Fruit fly (Drosophila melanogaster): Measurements from ENCODE around the gene CG13445.
A peak's percentile ranks its signal among the peaks of the same experiment; 100 is the strongest.

The CG13445 gene

dm6 chr3L:15825493-15826209 is 16.4 kb downstream of the CG13445 start (continued):
- TF ChIP-seq abd-A (tag; optimal IDR thresholded peaks at IDR 0.05) (peak; percentile 8), CkIIα-i1 (GFP tag; IDR thresholded peaks at IDR 0.05) (no peak), CG14441 (GFP tag; IDR thresholded peaks at IDR 0.05) (peak; percentile 19; the same call in 1 of the 2 replicates), ERR (GFP tag; optimal IDR thresholded peaks at IDR 0.05) (no peak), Jarid2 (GFP tag; optimal IDR thresholded peaks at IDR 0.05) (no peak), CG11247 (GFP tag; IDR thresholded peaks at IDR 0.05) (no peak), Pdp1 (GFP tag; optimal IDR thresholded peaks at IDR 0.05) (peak in 1 of 2 experiments; percentile 81), yki (optimal IDR thresholded peaks at IDR 0.05) (no peak), sisA (GFP tag; IDR thresholded peaks at IDR 0.05) (no peak), sim (GFP tag; IDR thresholded peaks at IDR 0.05) (peak; percentile 57; the same call in 1 of the 2 replicates), fd102C (GFP tag; optimal IDR thresholded peaks at IDR 0.05) (no peak), nau (GFP tag; optimal IDR thresholded peaks at IDR 0.05) (peak; percentile 14), CG32772 (GFP tag; IDR thresholded peaks at IDR 0.05) (no peak), gem (tag; optimal IDR thresholded peaks at IDR 0.05) (no peak), CG10267 (tag; optimal IDR thresholded peaks at IDR 0.05) (peak; percentile 11), bsh (GFP tag; optimal IDR thresholded peaks at IDR 0.05) (peak in 1 of 2 experiments; percentile 22), CG3838 (GFP tag; optimal IDR thresholded peaks at IDR 0.05) (no peak), CG12659 (GFP tag; optimal IDR thresholded peaks at IDR 0.05) (no peak), CG12071 (GFP tag; optimal IDR thresholded peaks at IDR 0.05) (peak; percentile 62), zfh2 (GFP tag; optimal IDR thresholded peaks at IDR 0.05) (no peak), Nf-YA (GFP tag; IDR thresholded peaks at IDR 0.05) (no peak), CG14014 (GFP tag; IDR thresholded peaks at IDR 0.05) (peak; percentile 62; the same call in 1 of the 2 replicates), Gsc (GFP tag; IDR thresholded peaks at IDR 0.05) (no peak), pum (GFP tag; optimal IDR thresholded peaks at IDR 0.05) (no peak), ara (GFP tag; IDR thresholded peaks at IDR 0.05) (peak; percentile 55; the same call in 1 of the 2 replicates), CG10431 (GFP tag; optimal IDR thresholded peaks at IDR 0.05) (no peak), hb (GFP tag; IDR thresholded peaks at IDR 0.05; ENCODE audit: partially characterized antibody) (no peak), Poxn (GFP tag; IDR thresholded peaks at IDR 0.05) (no peak), Doc3 (GFP tag; IDR thresholded peaks at IDR 0.05; ENCODE audit: partially characterized antibody) (no peak), CG8924 (tag; optimal IDR thresholded peaks at IDR 0.05) (peak; percentile 1), cwo (GFP tag; optimal IDR thresholded peaks at IDR 0.05) (peak; percentile 16), Gug (GFP tag; IDR thresholded peaks at IDR 0.05) (no peak), Hr78 (GFP tag; optimal IDR thresholded peaks at IDR 0.05) (no peak), seq (GFP tag; IDR thresholded peaks at IDR 0.05) (peak; percentile 14; the same call in 1 of the 2 replicates), Ravus (GFP tag; IDR thresholded peaks at IDR 0.05) (no peak), pho (GFP tag; optimal IDR thresholded peaks at IDR 0.05) (no peak), ATbp (GFP tag; optimal IDR thresholded peaks at IDR 0.05) (peak; percentile 21), lilli (GFP tag; optimal IDR thresholded peaks at IDR 0.05) (peak; percentile 28), Eip74EF (GFP tag; optimal IDR thresholded peaks at IDR 0.05) (no peak), bab2 (GFP tag; optimal IDR thresholded peaks at IDR 0.05) (no peak), Six4 (GFP tag; optimal IDR thresholded peaks at IDR 0.05) (no peak), caup (GFP tag; optimal IDR thresholded peaks at IDR 0.05; ENCODE audit: severe bottlenecking) (peak; percentile 11), tgo (GFP tag; IDR thresholded peaks at IDR 0.05) (no peak), D (optimal IDR thresholded peaks at IDR 0.05) (no peak), D (GFP tag; optimal IDR thresholded peaks at IDR 0.05) (no peak), CrebB (tag; optimal IDR thresholded peaks at IDR 0.05) (peak; percentile 12), Hmr (GFP tag; optimal IDR thresholded peaks at IDR 0.05) (peak; percentile 46), crc (GFP tag; optimal IDR thresholded peaks at IDR 0.05) (no peak), CG8359 (GFP tag; optimal IDR thresholded peaks at IDR 0.05; ENCODE audit: borderline replicate concordance) (no peak)
